Fruit fly (Drosophila melanogaster): Measurements from ENCODE around the gene CG42762.
A peak's percentile ranks its signal among the peaks of the same experiment; 100 is the strongest.

CG42762 gene

dm6 chr2L:8164219-8164618 is 20.4 kb upstream of the CG42762 start (continued):
- TF ChIP-seq fru (optimal IDR thresholded peaks at IDR 0.05), result no peak
- peak; percentile 87 for TF ChIP-seq oc (tag; optimal IDR thresholded peaks at IDR 0.05)
- peak; percentile 84 for TF ChIP-seq sqz (GFP tag; optimal IDR thresholded peaks at IDR 0.05)
- peak; percentile 87 for TF ChIP-seq Sox100B (GFP tag; optimal IDR thresholded peaks at IDR 0.05)
- TF ChIP-seq CG3281 (GFP tag; optimal IDR thresholded peaks at IDR 0.05), result peak; percentile 53
- TF ChIP-seq CkIIα-i1 (GFP tag; IDR thresholded peaks at IDR 0.05), result no peak
- TF ChIP-seq tup (GFP tag; optimal IDR thresholded peaks at IDR 0.05), result peak; percentile 66
- TF ChIP-seq HmgZ (tag; optimal IDR thresholded peaks at IDR 0.05), result peak; percentile 52
- TF ChIP-seq Meics (GFP tag; optimal IDR thresholded peaks at IDR 0.05), result peak; percentile 46
- peak; percentile 88 for TF ChIP-seq gsb-n (tag; optimal IDR thresholded peaks at IDR 0.05)
- TF ChIP-seq Ravus (GFP tag; IDR thresholded peaks at IDR 0.05), result no peak
- peak; percentile 63 for TF ChIP-seq CG10959 (GFP tag; IDR thresholded peaks at IDR 0.05)
- TF ChIP-seq Dp (GFP tag; optimal IDR thresholded peaks at IDR 0.05), result no peak
- peak; percentile 74 for TF ChIP-seq CG8924 (tag; optimal IDR thresholded peaks at IDR 0.05)
- no peak for TF ChIP-seq CG8478 (optimal IDR thresholded peaks at IDR 0.05)
- 0 out of 2 replicates have a peak, but pooled peaks have one; percentile 11 for TF ChIP-seq gt (GFP tag; IDR thresholded peaks at IDR 0.05)
- no peak for TF ChIP-seq rib (GFP tag; IDR thresholded peaks at IDR 0.05)
- peak; percentile 73 for TF ChIP-seq NC2β (GFP tag; optimal IDR thresholded peaks at IDR 0.05)
- TF ChIP-seq CG16863 (GFP tag; optimal IDR thresholded peaks at IDR 0.05), result peak; percentile 81
- peak; percentile 85 for TF ChIP-seq Max (GFP tag; optimal IDR thresholded peaks at IDR 0.05)
- TF ChIP-seq CG3163 (GFP tag; optimal IDR thresholded peaks at IDR 0.05), result peak; percentile 34
- peak; percentile 68 for TF ChIP-seq CG18599 (GFP tag; optimal IDR thresholded peaks at IDR 0.05)
- peak; percentile 45 for TF ChIP-seq crc (GFP tag; optimal IDR thresholded peaks at IDR 0.05)
- peak; percentile 86 for TF ChIP-seq CG4707 (GFP tag; optimal IDR thresholded peaks at IDR 0.05)
- TF ChIP-seq D19A (tag; optimal IDR thresholded peaks at IDR 0.05), result peak; percentile 68
- TF ChIP-seq kah (GFP tag; optimal IDR thresholded peaks at IDR 0.05), result peak; percentile 75
- TF ChIP-seq kni (GFP tag; optimal IDR thresholded peaks at IDR 0.05), result peak; percentile 76
- TF ChIP-seq CG11723 (GFP tag; optimal IDR thresholded peaks at IDR 0.05), result peak; percentile 74
- TF ChIP-seq Jarid2 (GFP tag; optimal IDR thresholded peaks at IDR 0.05), result peak; percentile 57
- peak; percentile 55 for TF ChIP-seq Fer1 (GFP tag; optimal IDR thresholded peaks at IDR 0.05)
- peak; percentile 41; the same call in 2 of the 3 replicates for TF ChIP-seq croc (GFP tag; conservative IDR thresholded peaks at IDR 0.05)
- TF ChIP-seq toy (GFP tag; IDR thresholded peaks at IDR 0.05), result no peak
- peak; percentile 53 for TF ChIP-seq tin (GFP tag; optimal IDR thresholded peaks at IDR 0.05)
- TF ChIP-seq CG11398 (GFP tag; optimal IDR thresholded peaks at IDR 0.05), result peak; percentile 85
- peak; percentile 65 for TF ChIP-seq CG7839 (tag; optimal IDR thresholded peaks at IDR 0.05)
- TF ChIP-seq lmd (GFP tag; IDR thresholded peaks at IDR 0.05), result no peak
- TF ChIP-seq CG31365 (tag; optimal IDR thresholded peaks at IDR 0.05), result peak; percentile 50
- TF ChIP-seq lilli (GFP tag; optimal IDR thresholded peaks at IDR 0.05), result peak; percentile 45
- peak; percentile 72 for TF ChIP-seq CG4854 (GFP tag; optimal IDR thresholded peaks at IDR 0.05)
- TF ChIP-seq Lhr (GFP tag; optimal IDR thresholded peaks at IDR 0.05), result peak; percentile 84
- peak; percentile 83 for TF ChIP-seq bab2 (GFP tag; optimal IDR thresholded peaks at IDR 0.05)
- TF ChIP-seq prd (optimal IDR thresholded peaks at IDR 0.05), result no peak
- TF ChIP-seq prd (GFP tag; IDR thresholded peaks at IDR 0.05), result 0 out of 3 replicates have a peak, but pooled peaks have one; percentile 38
- TF ChIP-seq CG30403 (GFP tag; optimal IDR thresholded peaks at IDR 0.05), result peak; percentile 11
- peak; percentile 86 for TF ChIP-seq CG7745 (tag; optimal IDR thresholded peaks at IDR 0.05)
- TF ChIP-seq CG34422 (GFP tag; IDR thresholded peaks at IDR 0.05), result no peak; the same call in 2 of the 3 replicates
- TF ChIP-seq CG17359 (tag; optimal IDR thresholded peaks at IDR 0.05), result peak; percentile 92
- no peak for TF ChIP-seq run (tag; optimal IDR thresholded peaks at IDR 0.05)
- TF ChIP-seq vfl (GFP tag; optimal IDR thresholded peaks at IDR 0.05), result peak; percentile 3
- peak; percentile 53 for TF ChIP-seq schlank (tag; optimal IDR thresholded peaks at IDR 0.05)
- TF ChIP-seq Atf3 (GFP tag; optimal IDR thresholded peaks at IDR 0.05), result peak; percentile 69
- TF ChIP-seq HLH4C (GFP tag; IDR thresholded peaks at IDR 0.05; ENCODE audit: partially characterized antibody), result no peak
